Fruit fly (Drosophila melanogaster): Measurements from ENCODE around the gene CG33223.
A peak's percentile ranks its signal among the peaks of the same experiment; 100 is the strongest.

Gene CG33223

dm6 chrX:8492849-8493248, 9.2 kb upstream of the CG33223 start (continued):
- TF ChIP-seq disco-r (GFP tag; optimal IDR thresholded peaks at IDR 0.05): no peak
- peak; percentile 39 for TF ChIP-seq dmrt11E (tag; optimal IDR thresholded peaks at IDR 0.05)
- TF ChIP-seq CG6254 (GFP tag; optimal IDR thresholded peaks at IDR 0.05): peak; percentile 86
- no peak for TF ChIP-seq gfzf (GFP tag; optimal IDR thresholded peaks at IDR 0.05)
- no peak for TF ChIP-seq CG13894 (tag; optimal IDR thresholded peaks at IDR 0.05)
- TF ChIP-seq Rx (GFP tag; IDR thresholded peaks at IDR 0.05): peak; percentile 76
- peak; percentile 13 for TF ChIP-seq CG18011 (GFP tag; optimal IDR thresholded peaks at IDR 0.05)
- peak; percentile 82 for TF ChIP-seq CG2678 (tag; optimal IDR thresholded peaks at IDR 0.05)
- peak; percentile 13 for TF ChIP-seq CG17912 (GFP tag; optimal IDR thresholded peaks at IDR 0.05)
- TF ChIP-seq Nf-YA (GFP tag; IDR thresholded peaks at IDR 0.05): peak; percentile 80
- peak; percentile 61 for TF ChIP-seq CG3847 (GFP tag; IDR thresholded peaks at IDR 0.05)
- peak in 1 of 2 experiments; percentile 85 for TF ChIP-seq bsh (GFP tag; optimal IDR thresholded peaks at IDR 0.05)
- no peak for TF ChIP-seq CG14860 (GFP tag; IDR thresholded peaks at IDR 0.05; ENCODE audit: partially characterized antibody)
- peak; percentile 71 for TF ChIP-seq CG17361 (GFP tag; IDR thresholded peaks at IDR 0.05)
- peak; percentile 62 for TF ChIP-seq CG3407 (GFP tag; optimal IDR thresholded peaks at IDR 0.05)
- no peak for TF ChIP-seq fu2 (GFP tag; optimal IDR thresholded peaks at IDR 0.05)
- TF ChIP-seq ind (GFP tag; optimal IDR thresholded peaks at IDR 0.05): peak; percentile 71
- no peak for TF ChIP-seq zfh2 (GFP tag; optimal IDR thresholded peaks at IDR 0.05)
- TF ChIP-seq slou (GFP tag; optimal IDR thresholded peaks at IDR 0.05): peak; percentile 39
- TF ChIP-seq otp (GFP tag; IDR thresholded peaks at IDR 0.05): peak; percentile 87
- peak; percentile 86 for TF ChIP-seq Awh (GFP tag; IDR thresholded peaks at IDR 0.05)
- no peak for TF ChIP-seq CG15479 (GFP tag; optimal IDR thresholded peaks at IDR 0.05)
- peak; percentile 37 for TF ChIP-seq nom (GFP tag; optimal IDR thresholded peaks at IDR 0.05)
- peak; percentile 47 for TF ChIP-seq fd3F (GFP tag; optimal IDR thresholded peaks at IDR 0.05)
- peak; percentile 47 for TF ChIP-seq Jarid2 (GFP tag; optimal IDR thresholded peaks at IDR 0.05)
- TF ChIP-seq fd64A (GFP tag; optimal IDR thresholded peaks at IDR 0.05): peak; percentile 64
- TF ChIP-seq lmd (GFP tag; IDR thresholded peaks at IDR 0.05): peak; percentile 83
- TF ChIP-seq Lpt (GFP tag; optimal IDR thresholded peaks at IDR 0.05): no peak
- TF ChIP-seq oc (tag; optimal IDR thresholded peaks at IDR 0.05): peak; percentile 84
- no peak for TF ChIP-seq Dip2 (GFP tag; IDR thresholded peaks at IDR 0.05)
- TF ChIP-seq Trl (optimal IDR thresholded peaks at IDR 0.05): no peak
- no peak for TF ChIP-seq Trl (GFP tag; optimal IDR thresholded peaks at IDR 0.05)
- peak; percentile 70 for TF ChIP-seq E2f1 (GFP tag; IDR thresholded peaks at IDR 0.05)
- peak; percentile 44; the same call in 1 of the 2 replicates for TF ChIP-seq danr (GFP tag; IDR thresholded peaks at IDR 0.05)
- peak; percentile 80 for TF ChIP-seq sob (GFP tag; IDR thresholded peaks at IDR 0.05)
- TF ChIP-seq mld (GFP tag; IDR thresholded peaks at IDR 0.05; ENCODE audit: partially characterized antibody): no peak
- peak; percentile 87 for TF ChIP-seq CG10366 (GFP tag; IDR thresholded peaks at IDR 0.05)
- TF ChIP-seq Hey (tag; optimal IDR thresholded peaks at IDR 0.05): no peak
- peak in 1 of 2 experiments; percentile 34 for TF ChIP-seq crp (GFP tag; optimal IDR thresholded peaks at IDR 0.05)
- 0 out of 2 replicates have a peak, but pooled peaks have one; percentile 22 for TF ChIP-seq Doc2 (GFP tag; IDR thresholded peaks at IDR 0.05)
- TF ChIP-seq btn (GFP tag; optimal IDR thresholded peaks at IDR 0.05): no peak
- peak; percentile 16 for TF ChIP-seq CG10431 (GFP tag; optimal IDR thresholded peaks at IDR 0.05)
- TF ChIP-seq CG18764 (GFP tag; optimal IDR thresholded peaks at IDR 0.05): peak; percentile 36
- peak; percentile 37 for TF ChIP-seq CG3281 (GFP tag; optimal IDR thresholded peaks at IDR 0.05)
- TF ChIP-seq Hmx (GFP tag; optimal IDR thresholded peaks at IDR 0.05): no peak
- TF ChIP-seq crc (GFP tag; optimal IDR thresholded peaks at IDR 0.05): no peak
- no peak for TF ChIP-seq Opbp (GFP tag; IDR thresholded peaks at IDR 0.05; ENCODE audit: partially characterized antibody)
- peak; percentile 75 for TF ChIP-seq B-H1 (GFP tag; IDR thresholded peaks at IDR 0.05)
- TF ChIP-seq Ravus (GFP tag; IDR thresholded peaks at IDR 0.05): peak; percentile 64
- peak; percentile 74 for TF ChIP-seq D19A (tag; optimal IDR thresholded peaks at IDR 0.05)
- TF ChIP-seq nerfin-2 (GFP tag; IDR thresholded peaks at IDR 0.05; ENCODE audit: partially characterized antibody): no peak
